Worm (Caenorhabditis elegans) whole organism, young adult: ENCODE measurements around the gene cyp-34A9.

Source experiments
- B0261.1 ChIP-seq: sonication (generic microtip); optimal IDR thresholded peaks from 2 replicates; lab custom pipeline; 2016; ENCODE audit warnings: mild to moderate bottlenecking, missing genetic modification characterization, moderate library complexity, missing compliant biosample characterization
- F49E8.2 ChIP-seq: sonication (generic microtip); optimal IDR thresholded peaks from 3 replicates; lab custom pipeline; 2017; ENCODE audit warnings: missing genetic modification characterization, mild to moderate bottlenecking, missing compliant biosample characterization, antibody characterized with exemption, moderate library complexity; ENCODE audit not compliant: insufficient read depth
- F55B11.4 ChIP-seq: sonication (generic microtip); optimal IDR thresholded peaks from 2 replicates; lab custom pipeline; 2016; ENCODE audit warnings: missing compliant biosample characterization, missing genetic modification characterization, borderline replicate concordance; ENCODE audit not compliant: insufficient read depth
- ama-1 ChIP-seq, 3 experiments: fragments of 150-350 bp in 1 of 3; sonication (generic microtip) in 2 of 3; optimal IDR thresholded peaks; 2 replicates each; lab custom pipeline; 2014 to 2018; ENCODE audit warnings: missing biosample characterization in 2 of 3, missing genetic modification characterization in 2 of 3, missing genetic modification reagents in 2 of 3
- aptf-2 ChIP-seq: fragments of 200-800 bp; sonication (Bioruptor generic); conservative IDR thresholded peaks from 2 replicates; pipeline ENCODE4 v1.3.6; 2022; ENCODE audit warnings: missing genetic modification reagents, missing genetic modification characterization, missing compliant biosample characterization
- atf-7 ChIP-seq: sonication (generic microtip); optimal IDR thresholded peaks from 2 replicates; lab custom pipeline; 2017; ENCODE audit warnings: mild to moderate bottlenecking, missing genetic modification characterization, missing compliant biosample characterization
- attf-6 ChIP-seq: fragments of 200-800 bp; sonication (Bioruptor generic); IDR thresholded peaks from 2 replicates; pipeline ENCODE4 v1.3.6; 2022; ENCODE audit warnings: missing genetic modification reagents, missing genetic modification characterization, missing compliant biosample characterization
- bed-1 ChIP-seq: fragments of 200-800 bp; sonication (Bioruptor generic); IDR thresholded peaks from 2 replicates; pipeline ENCODE4 v1.3.6; 2022; ENCODE audit warnings: missing genetic modification reagents, missing genetic modification characterization, missing compliant biosample characterization
- bed-2 ChIP-seq: fragments of 200-800 bp; sonication (Bioruptor generic); IDR thresholded peaks from 2 replicates; pipeline ENCODE4 v1.3.6; 2022; ENCODE audit warnings: missing genetic modification reagents, missing genetic modification characterization, missing compliant biosample characterization
- cebp-1 ChIP-seq, 2 experiments: fragments of 200-800 bp in 1 of 2; sonication (Bioruptor generic) in 1 of 2; sonication (generic microtip) in 1 of 2; IDR thresholded peaks in 1 of 2; optimal IDR thresholded peaks in 1 of 2; 2 replicates each; pipeline versions ENCODE4 v1.3.6 to Lab custom; 2017 to 2022; ENCODE audit warnings: missing compliant biosample characterization in 2 of 2, missing genetic modification characterization in 2 of 2, mild to moderate bottlenecking in 1 of 2, missing genetic modification reagents in 1 of 2, moderate library complexity in 1 of 2
- dpff-1 ChIP-seq: sonication (generic microtip); optimal IDR thresholded peaks from 2 replicates; lab custom pipeline; 2017; ENCODE audit warnings: mild to moderate bottlenecking, missing genetic modification characterization, missing compliant biosample characterization
- efl-1 ChIP-seq: fragments of 150-350 bp; optimal IDR thresholded peaks from 2 replicates; lab custom pipeline; 2014; ENCODE audit warnings: missing biosample characterization, missing genetic modification reagents, missing genetic modification characterization
- ets-4 ChIP-seq: fragments of 200-800 bp; sonication (Bioruptor generic); optimal IDR thresholded peaks from 2 replicates; lab custom pipeline; 2018; ENCODE audit warnings: mild to moderate bottlenecking, missing genetic modification characterization, missing compliant biosample characterization
- fkh-3 ChIP-seq: sonication (generic microtip); optimal IDR thresholded peaks from 2 replicates; lab custom pipeline; 2016; ENCODE audit warnings: mild to moderate bottlenecking, missing genetic modification characterization, missing compliant biosample characterization
- gei-17 ChIP-seq: fragments of 200-800 bp; sonication (Bioruptor generic); optimal IDR thresholded peaks from 2 replicates; lab custom pipeline; 2018; ENCODE audit warnings: mild to moderate bottlenecking, missing genetic modification characterization, missing compliant biosample characterization
- hlh-26 ChIP-seq: fragments of 200-800 bp; sonication (Bioruptor generic); conservative IDR thresholded peaks from 2 replicates; pipeline ENCODE4 v1.3.6; 2022; ENCODE audit warnings: missing genetic modification reagents, missing genetic modification characterization, missing compliant biosample characterization
- lin-54 ChIP-seq: fragments of 200-800 bp; sonication (Bioruptor generic); optimal IDR thresholded peaks from 2 replicates; lab custom pipeline; 2018; ENCODE audit warnings: mild to moderate bottlenecking, missing genetic modification characterization, missing compliant biosample characterization
- lir-1 ChIP-seq: fragments of 200-800 bp; sonication (Bioruptor generic); conservative IDR thresholded peaks from 2 replicates; pipeline ENCODE4 v1.3.6; 2022; ENCODE audit warnings: missing genetic modification reagents, missing genetic modification characterization, missing compliant biosample characterization
- lsl-1 ChIP-seq: fragments of 200-800 bp; sonication (Bioruptor generic); optimal IDR thresholded peaks from 2 replicates; lab custom pipeline; 2018; ENCODE audit warnings: mild to moderate bottlenecking, missing genetic modification characterization, moderate library complexity, missing compliant biosample characterization
- lsy-27 ChIP-seq: sonication (generic microtip); optimal IDR thresholded peaks from 2 replicates; lab custom pipeline; 2017; ENCODE audit warnings: missing genetic modification characterization, mild to moderate bottlenecking, missing compliant biosample characterization, antibody characterized with exemption, missing genotype, borderline replicate concordance; ENCODE audit not compliant: insufficient read depth
- madf-6 ChIP-seq: fragments of 200-800 bp; sonication (Bioruptor generic); IDR thresholded peaks from 2 replicates; pipeline ENCODE4 v1.3.6; 2022; ENCODE audit warnings: missing genetic modification reagents, missing genetic modification characterization, missing compliant biosample characterization
- mcd-1 ChIP-seq: fragments of 200-800 bp; sonication (Bioruptor generic); IDR thresholded peaks from 2 replicates; pipeline ENCODE4 v1.3.6; 2022; ENCODE audit warnings: missing genetic modification reagents, missing genetic modification characterization, missing compliant biosample characterization
- nhr-120 ChIP-seq: fragments of 200-800 bp; sonication (Bioruptor generic); IDR thresholded peaks from 2 replicates; pipeline ENCODE4 v1.3.6; 2022; ENCODE audit warnings: missing genetic modification characterization, missing compliant biosample characterization
- nhr-179 ChIP-seq: sonication (generic microtip); optimal IDR thresholded peaks from 2 replicates; lab custom pipeline; 2016; ENCODE audit warnings: mild to moderate bottlenecking, missing genetic modification characterization, missing compliant biosample characterization
- nhr-80 ChIP-seq: sonication (generic microtip); optimal IDR thresholded peaks from 2 replicates; lab custom pipeline; 2016; ENCODE audit warnings: missing genetic modification characterization, missing compliant biosample characterization
- nhr-90 ChIP-seq: sonication (generic microtip); optimal IDR thresholded peaks from 2 replicates; lab custom pipeline; 2016; ENCODE audit warnings: missing genotype, mild to moderate bottlenecking, missing genetic modification characterization, missing compliant biosample characterization
- rec-8 ChIP-seq, 2 experiments: sonication (generic microtip); optimal IDR thresholded peaks; 2 replicates each; lab custom pipeline; 2016; ENCODE audit warnings: mild to moderate bottlenecking in 2 of 2, missing genetic modification characterization in 2 of 2, missing genetic modification reagents in 2 of 2, missing genotype in 2 of 2, missing biosample characterization in 1 of 2, missing compliant biosample characterization in 1 of 2, moderate library complexity in 1 of 2
- rpc-1 ChIP-seq, 2 experiments: fragments of 150-350 bp in 1 of 2; sonication (generic microtip) in 1 of 2; optimal IDR thresholded peaks; 2 replicates each; lab custom pipeline; 2014 to 2018; ENCODE audit warnings: missing biosample characterization in 1 of 2, missing genetic modification characterization in 1 of 2, missing genetic modification reagents in 1 of 2, missing genotype in 1 of 2
- snpc-1.3 ChIP-seq: sonication (generic microtip); optimal IDR thresholded peaks from 2 replicates; lab custom pipeline; 2017; ENCODE audit warnings: missing genetic modification characterization, mild to moderate bottlenecking, missing compliant biosample characterization, antibody characterized with exemption, moderate library complexity, missing genotype, missing genetic modification reagents; ENCODE audit not compliant: insufficient read depth
- somi-1 ChIP-seq: fragments of 200-800 bp; sonication (Bioruptor generic); optimal IDR thresholded peaks from 2 replicates; lab custom pipeline; 2018; ENCODE audit warnings: mild to moderate bottlenecking, missing genetic modification characterization, missing compliant biosample characterization
- sptf-2 ChIP-seq: fragments of 200-800 bp; sonication (Bioruptor generic); optimal IDR thresholded peaks from 2 replicates; lab custom pipeline; 2018; ENCODE audit warnings: mild to moderate bottlenecking, missing genetic modification characterization, missing compliant biosample characterization
- tlf-1 ChIP-seq: fragments of 200-800 bp; sonication (Bioruptor generic); optimal IDR thresholded peaks from 2 replicates; lab custom pipeline; 2018; ENCODE audit warnings: mild to moderate bottlenecking, missing genetic modification characterization, missing compliant biosample characterization
- unc-62 ChIP-seq: fragments of 150-350 bp; optimal IDR thresholded peaks from 2 replicates; lab custom pipeline; 2014; ENCODE audit warnings: missing biosample characterization, missing genetic modification reagents, missing genetic modification characterization
- ztf-18 ChIP-seq: sonication (generic microtip); optimal IDR thresholded peaks from 2 replicates; lab custom pipeline; 2016; ENCODE audit warnings: missing genotype, mild to moderate bottlenecking, missing genetic modification characterization, missing compliant biosample characterization
- ztf-3 ChIP-seq: fragments of 200-800 bp; sonication (Bioruptor generic); optimal IDR thresholded peaks from 2 replicates; lab custom pipeline; 2018; ENCODE audit warnings: mild to moderate bottlenecking, missing genetic modification characterization, missing compliant biosample characterization

Gene cyp-34A9

DNA sequence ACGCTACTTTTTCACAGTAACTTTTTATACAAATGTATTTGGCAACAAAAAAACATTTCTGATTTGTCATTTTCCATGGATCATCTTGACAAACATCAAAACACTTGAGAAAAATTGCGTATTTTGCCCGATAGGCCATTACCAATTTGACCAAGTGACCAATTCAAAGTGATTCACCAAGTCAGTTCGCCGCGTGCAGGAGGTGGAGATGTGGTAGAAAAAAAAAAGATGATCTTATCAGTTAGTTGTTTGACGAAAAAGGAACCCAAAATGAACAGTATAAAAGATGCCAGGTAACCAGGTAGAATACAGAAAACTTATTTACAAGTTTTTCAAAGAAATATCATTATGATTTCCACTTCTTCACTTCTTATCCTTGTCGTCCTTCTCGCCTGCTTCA lies 18.7 kb upstream of the cyp-34A9 start, which contains the start of gene nlp-27:
Gene nlp-27 (plus strand): TSS at position 309 of the 400 bp plus-strand sequence.
- TF ChIP-seq atf-7 (tag; lab: Kevin White, UChicago) (no peak), nhr-90 (tag; lab: Kevin White, UChicago) (no peak), lin-54 (GFP tag; lab: Kevin White, UChicago) (no peak), ets-4 (no peak), nhr-80 (tag; lab: Kevin White, UChicago) (no peak), hlh-26 (GFP tag; lab: Robert Waterston, UW) (no peak), bed-1 (GFP tag; lab: Robert Waterston, UW) (no peak), nhr-179 (no peak), tlf-1 (GFP tag; lab: Kevin White, UChicago) (no peak), ztf-3 (GFP tag; lab: Kevin White, UChicago) (no peak), B0261.1 (tag; lab: Kevin White, UChicago) (no peak), F49E8.2 (no peak), lsl-1 (GFP tag; lab: Kevin White, UChicago) (no peak), nhr-120 (no peak), sptf-2 (GFP tag; lab: Kevin White, UChicago) (no peak), lsy-27 (tag; lab: Kevin White, UChicago) (no peak), ztf-18 (tag; lab: Kevin White, UChicago) (no peak)

DNA sequence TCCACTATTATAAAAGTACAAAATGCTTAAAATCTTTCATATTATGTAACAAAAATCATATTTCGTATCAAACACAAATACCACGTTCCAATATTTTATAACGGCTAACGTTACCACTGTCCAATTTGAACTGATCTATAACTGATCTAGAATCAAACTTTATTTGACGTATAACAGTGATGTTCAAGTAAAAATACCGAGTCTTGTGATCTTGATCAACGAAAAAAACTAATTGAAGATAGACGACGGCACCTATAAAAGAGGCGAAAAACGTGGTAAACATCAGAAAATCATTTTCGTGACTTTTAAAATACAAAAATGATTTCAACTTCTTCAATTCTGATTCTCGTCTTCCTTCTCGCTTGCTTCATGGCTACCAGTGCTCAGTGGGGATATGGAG lies 17.3 kb upstream of the cyp-34A9 start, which contains the start of gene nlp-28:
Gene nlp-28 (plus strand): TSS at position 285 of the 400 bp plus-strand sequence.
- TF ChIP-seq efl-1 (GFP tag; lab: Kevin White, UChicago) = no peak
- TF ChIP-seq rpc-1 (optimal IDR thresholded peaks at IDR 0.05; lab: Kevin White, UChicago) = no peak
- TF ChIP-seq rpc-1 (tag; optimal IDR thresholded peaks at IDR 0.05; lab: Kevin White, UChicago) = no peak
- peak; percentile 39 for TF ChIP-seq ama-1 (optimal IDR thresholded peaks at IDR 0.05; lab: Kevin White, UChicago)
- no peak for TF ChIP-seq ama-1 (GFP tag; optimal IDR thresholded peaks at IDR 0.05; lab: Kevin White, UChicago)
- no peak for TF ChIP-seq cebp-1 (GFP tag; IDR thresholded peaks at IDR 0.05; lab: Robert Waterston, UW)
- no peak for TF ChIP-seq cebp-1 (tag; optimal IDR thresholded peaks at IDR 0.05; lab: Kevin White, UChicago)
- TF ChIP-seq sptf-2 (GFP tag; lab: Kevin White, UChicago) = no peak
- TF ChIP-seq, all 124 proteins: peak for 1

DNA sequence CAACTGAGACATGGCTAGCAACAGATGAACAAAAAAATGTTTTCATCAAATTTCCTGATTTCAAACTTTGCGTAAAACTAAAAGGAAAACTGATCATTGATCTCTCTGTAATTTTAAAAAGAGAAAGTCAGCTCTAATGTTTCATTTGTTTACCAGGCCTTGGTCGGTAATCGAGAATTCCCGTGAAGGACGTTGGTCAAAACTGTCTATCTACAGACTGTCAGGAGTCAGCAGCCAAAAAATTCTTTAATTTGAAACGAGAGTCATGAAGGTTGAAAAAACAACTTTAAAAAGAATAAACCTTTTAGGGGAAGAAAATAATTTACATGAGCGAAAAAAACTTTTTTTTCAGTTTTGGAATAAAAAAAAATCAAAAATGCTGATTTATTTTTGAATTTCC lies 14.8 kb upstream of the cyp-34A9 start:
- TF ChIP-seq gei-17 (GFP tag; lab: Kevin White, UChicago) (no peak), fkh-3 (tag; lab: Kevin White, UChicago) (no peak), mcd-1 (GFP tag; lab: Robert Waterston, UW) (no peak), bed-2 (GFP tag; lab: Robert Waterston, UW) (no peak), lin-54 (GFP tag; lab: Kevin White, UChicago) (no peak), F55B11.4 (tag; lab: Kevin White, UChicago) (no peak), tlf-1 (GFP tag; lab: Kevin White, UChicago) (no peak), ama-1 (optimal IDR thresholded peaks at IDR 0.05; lab: Kevin White, UChicago) (no peak), ama-1 (GFP tag; optimal IDR thresholded peaks at IDR 0.05; lab: Kevin White, UChicago) (no peak), madf-6 (GFP tag; lab: Robert Waterston, UW) (no peak), rpc-1 (optimal IDR thresholded peaks at IDR 0.05; lab: Kevin White, UChicago) (no peak), rpc-1 (tag; optimal IDR thresholded peaks at IDR 0.05; lab: Kevin White, UChicago) (no peak), aptf-2 (GFP tag; lab: Robert Waterston, UW) (no peak), attf-6 (no peak), somi-1 (GFP tag; lab: Kevin White, UChicago) (no peak), nhr-179 (no peak), lir-1 (GFP tag; lab: Robert Waterston, UW) (no peak), nhr-120 (no peak), rec-8 (tag; optimal IDR thresholded peaks at IDR 0.05; lab: Kevin White, UChicago) (no peak), dpff-1 (no peak), unc-62 (GFP tag; lab: Kevin White, UChicago) (no peak), snpc-1.3 (tag; lab: Kevin White, UChicago) (no peak)
